Fruit fly (Drosophila melanogaster) whole organism, embryonic: Measurements from ENCODE around the gene Liprin-alpha.

Experiments used
- Atf3 ChIP-seq: fragments of 200-800 bp; sonication (Bioruptor generic); optimal IDR thresholded peaks from 3 replicates; lab custom pipeline; 2016; ENCODE audit warnings: missing biosample characterization, missing genetic modification characterization
- CG7271 ChIP-seq: fragments of 200-800 bp; sonication (Bioruptor generic); optimal IDR thresholded peaks from 2 replicates; lab custom pipeline; 2018; ENCODE audit warnings: missing biosample characterization, mild to moderate bottlenecking, missing genetic modification characterization, moderate library complexity
- Ets65A ChIP-seq: fragments of 200-800 bp; sonication (Bioruptor generic); peaks from one replicate; lab custom pipeline; 2016; ENCODE audit warnings: missing biosample characterization, missing genetic modification characterization
- fu2 ChIP-seq: fragments of 200-800 bp; sonication (Bioruptor generic); optimal IDR thresholded peaks from 2 replicates; lab custom pipeline; 2016; ENCODE audit warnings: missing biosample characterization, missing genetic modification characterization
- oc ChIP-seq: fragments of 200-800 bp; sonication (Bioruptor generic); optimal IDR thresholded peaks from 2 replicates; lab custom pipeline; 2018; ENCODE audit warnings: missing biosample characterization, mild to moderate bottlenecking, missing genetic modification characterization, moderate library complexity
- sim ChIP-seq: fragments of 200-800 bp; sonication (Bioruptor generic); IDR thresholded peaks from 2 replicates; pipeline ENCODE4 v1.3.6; 2022; ENCODE audit warnings: missing biosample characterization, missing genetic modification characterization
- unpg ChIP-seq: fragments of 200-800 bp; sonication (Bioruptor generic); optimal IDR thresholded peaks from 3 replicates; lab custom pipeline; 2018; ENCODE audit warnings: missing biosample characterization, mild to moderate bottlenecking, missing genetic modification characterization, moderate library complexity

- TF ChIP-seq fu2 (GFP tag; lab: Kevin White, UChicago) (no peak), sim (no peak), Ets65A (GFP tag; lab: Kevin White, UChicago) (no peak), oc (tag; lab: Kevin White, UChicago) (no peak), unpg (GFP tag; lab: Kevin White, UChicago) (no peak), Atf3 (GFP tag; lab: Kevin White, UChicago) (no peak), CG7271 (no peak)
Observed at dm6 chr2L:6716921-6717320, 6.8 kb upstream of the Liprin-alpha start.
